Fruit fly (Drosophila melanogaster): ENCODE data around the gene CG12395.
A peak's percentile ranks its signal among the peaks of the same experiment; 100 is the strongest.

Gene CG12395

dm6 chrX:16102338-16103218 is 39.9 kb upstream of the CG12395 start (continued):
- no peak for TF ChIP-seq amos (GFP tag; IDR thresholded peaks at IDR 0.05; ENCODE audit: partially characterized antibody)
- TF ChIP-seq Chrac-16 (GFP tag; optimal IDR thresholded peaks at IDR 0.05): peak; percentile 14
- TF ChIP-seq CG18262 (tag; optimal IDR thresholded peaks at IDR 0.05): no peak
- TF ChIP-seq caup (GFP tag; optimal IDR thresholded peaks at IDR 0.05; ENCODE audit: severe bottlenecking): peak; percentile 2
- no peak for TF ChIP-seq CG1529 (GFP tag; optimal IDR thresholded peaks at IDR 0.05)
- peak; percentile 49 for TF ChIP-seq Ets65A (GFP tag)
- TF ChIP-seq CG11504 (tag; optimal IDR thresholded peaks at IDR 0.05): peak; percentile 52
- no peak for TF ChIP-seq croc (GFP tag; conservative IDR thresholded peaks at IDR 0.05)
- TF ChIP-seq Atf6 (GFP tag; IDR thresholded peaks at IDR 0.05): 0 out of 2 replicates have a peak, but pooled peaks have one; percentile 25
- no peak for TF ChIP-seq CG1603 (tag; optimal IDR thresholded peaks at IDR 0.05)
- TF ChIP-seq row (GFP tag; IDR thresholded peaks at IDR 0.05): peak; percentile 66
- no peak for TF ChIP-seq h (optimal IDR thresholded peaks at IDR 0.05)
- no peak for TF ChIP-seq CG17359 (tag; optimal IDR thresholded peaks at IDR 0.05)
- no peak for TF ChIP-seq ewg (GFP tag; optimal IDR thresholded peaks at IDR 0.05)
- peak; percentile 38 for TF ChIP-seq CG3281 (GFP tag; optimal IDR thresholded peaks at IDR 0.05)
- TF ChIP-seq Hmr (GFP tag; optimal IDR thresholded peaks at IDR 0.05): peak; percentile 50
- no peak for TF ChIP-seq ci (GFP tag; IDR thresholded peaks at IDR 0.05)
- no peak for TF ChIP-seq CG11085 (GFP tag; IDR thresholded peaks at IDR 0.05)
- no peak for TF ChIP-seq CG10543 (GFP tag; optimal IDR thresholded peaks at IDR 0.05)
- TF ChIP-seq pb (GFP tag; optimal IDR thresholded peaks at IDR 0.05): no peak
- TF ChIP-seq knrl (GFP tag; IDR thresholded peaks at IDR 0.05; ENCODE audit: partially characterized antibody): no peak
- no peak for TF ChIP-seq CkIIα-i1 (GFP tag; IDR thresholded peaks at IDR 0.05)
- no peak for TF ChIP-seq NC2β (GFP tag; optimal IDR thresholded peaks at IDR 0.05)
- TF ChIP-seq CG10274 (GFP tag; optimal IDR thresholded peaks at IDR 0.05): peak; percentile 52
- peak; percentile 23 for TF ChIP-seq cwo (GFP tag; optimal IDR thresholded peaks at IDR 0.05)
- TF ChIP-seq CG7556 (GFP tag; optimal IDR thresholded peaks at IDR 0.05): peak; percentile 23
- TF ChIP-seq Dfd (GFP tag; optimal IDR thresholded peaks at IDR 0.05): no peak
- TF ChIP-seq CG2202 (tag; optimal IDR thresholded peaks at IDR 0.05): no peak
- TF ChIP-seq NFAT (GFP tag; IDR thresholded peaks at IDR 0.05): no peak
- no peak for TF ChIP-seq CG17328 (GFP tag; IDR thresholded peaks at IDR 0.05)
- no peak for TF ChIP-seq kni (GFP tag; optimal IDR thresholded peaks at IDR 0.05)
- peak; percentile 44; the same call in 1 of the 3 replicates for TF ChIP-seq dysf (GFP tag; IDR thresholded peaks at IDR 0.05)
- TF ChIP-seq CG12769 (tag; optimal IDR thresholded peaks at IDR 0.05): peak; percentile 14
- peak; percentile 69 for TF ChIP-seq D19B (GFP tag; optimal IDR thresholded peaks at IDR 0.05)
- TF ChIP-seq CG10431 (GFP tag; optimal IDR thresholded peaks at IDR 0.05): no peak
- TF ChIP-seq grn (GFP tag; optimal IDR thresholded peaks at IDR 0.05): peak; percentile 40
- TF ChIP-seq cg (GFP tag; optimal IDR thresholded peaks at IDR 0.05): peak; percentile 6
- TF ChIP-seq CG9797 (GFP tag; optimal IDR thresholded peaks at IDR 0.05): no peak
- no peak for TF ChIP-seq ap (GFP tag; IDR thresholded peaks at IDR 0.05)
- peak; percentile 14 for TF ChIP-seq ind (GFP tag; optimal IDR thresholded peaks at IDR 0.05)
- TF ChIP-seq CG34422 (GFP tag; IDR thresholded peaks at IDR 0.05): no peak
- no peak for TF ChIP-seq hbn (GFP tag; IDR thresholded peaks at IDR 0.05; ENCODE audit: partially characterized antibody)
- no peak for TF ChIP-seq jing (GFP tag; optimal IDR thresholded peaks at IDR 0.05)
- TF ChIP-seq CG10209 (GFP tag; optimal IDR thresholded peaks at IDR 0.05): no peak
- no peak for TF ChIP-seq Bgb (GFP tag; IDR thresholded peaks at IDR 0.05; ENCODE audit: partially characterized antibody)
- no peak for TF ChIP-seq Nf-YA (GFP tag; IDR thresholded peaks at IDR 0.05)
- peak; percentile 50 for TF ChIP-seq exex (tag; optimal IDR thresholded peaks at IDR 0.05)
- TF ChIP-seq mirr (GFP tag; optimal IDR thresholded peaks at IDR 0.05): peak; percentile 25
- no peak for TF ChIP-seq CG10565 (GFP tag; optimal IDR thresholded peaks at IDR 0.05)
